Fruit fly (Drosophila melanogaster): ENCODE measurements around the gene CG13919.

The CG13919 gene

DNA sequence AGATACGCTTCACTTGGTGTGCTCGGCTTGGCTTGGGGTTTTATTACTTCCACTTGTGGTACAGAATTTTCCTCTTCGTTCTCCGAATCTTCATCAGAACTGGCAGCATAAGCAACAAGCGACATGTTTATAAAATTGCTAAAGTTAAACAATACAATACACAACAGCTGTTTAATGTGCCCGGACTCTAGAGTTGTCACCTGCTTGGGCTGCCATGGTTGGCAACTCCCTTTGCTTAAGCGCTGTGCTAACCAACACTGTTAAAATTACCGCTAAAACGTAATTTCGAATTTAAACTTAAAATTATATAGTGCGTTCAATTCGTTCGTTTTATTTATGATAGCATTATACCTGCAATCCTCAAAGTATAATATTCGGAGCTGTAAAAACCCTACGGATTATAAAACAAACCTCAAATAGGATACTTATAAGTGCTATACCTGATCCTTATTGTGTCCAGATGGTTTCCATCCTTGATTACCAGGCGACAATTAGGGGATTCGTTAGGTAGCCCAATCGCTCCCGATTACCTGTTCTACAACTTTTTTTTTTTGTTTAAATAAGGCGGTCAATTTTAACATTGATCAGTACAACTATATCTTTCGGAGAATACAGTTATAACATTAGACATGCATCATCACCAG lies 2.1 kb downstream of the CG13919 start, which contains the start of the genes CG17249 and Bro (continued):
- TF ChIP-seq slbo (GFP tag; IDR thresholded peaks at IDR 0.05) (peak; percentile 75), scrt (GFP tag; optimal IDR thresholded peaks at IDR 0.05) (peak; percentile 62), maf-S (GFP tag; optimal IDR thresholded peaks at IDR 0.05) (peak; percentile 32), tna (GFP tag; IDR thresholded peaks at IDR 0.05; ENCODE audit: partially characterized antibody) (no peak), NFAT (GFP tag; IDR thresholded peaks at IDR 0.05) (peak; percentile 40; the same call in 1 of the 2 replicates), CG7786 (GFP tag; optimal IDR thresholded peaks at IDR 0.05) (peak; percentile 59), Side (GFP tag; optimal IDR thresholded peaks at IDR 0.05) (peak; percentile 24), CG3995 (GFP tag; optimal IDR thresholded peaks at IDR 0.05) (peak; percentile 5), her (GFP tag; optimal IDR thresholded peaks at IDR 0.05) (peak; percentile 50), NK7.1 (GFP tag; optimal IDR thresholded peaks at IDR 0.05) (peak; percentile 28), CG3838 (GFP tag; optimal IDR thresholded peaks at IDR 0.05) (peak; percentile 53), CG7839 (tag; optimal IDR thresholded peaks at IDR 0.05) (no peak), CG1647 (GFP tag; optimal IDR thresholded peaks at IDR 0.05) (peak; percentile 15), CG8924 (tag; optimal IDR thresholded peaks at IDR 0.05) (peak; percentile 37), CG7745 (tag; optimal IDR thresholded peaks at IDR 0.05) (no peak), cato (GFP tag; optimal IDR thresholded peaks at IDR 0.05; ENCODE audit: borderline replicate concordance) (no peak), CG9876 (GFP tag; optimal IDR thresholded peaks at IDR 0.05) (no peak), CG10321 (GFP tag; IDR thresholded peaks at IDR 0.05) (peak; percentile 28; the same call in 1 of the 2 replicates), BEAF-32 (GFP tag; optimal IDR thresholded peaks at IDR 0.05) (peak; percentile 39), C15 (GFP tag; IDR thresholded peaks at IDR 0.05) (0 out of 3 replicates have a peak, but pooled peaks have one; percentile 11), CHES-1-like (GFP tag; optimal IDR thresholded peaks at IDR 0.05) (peak; percentile 55), CG3163 (GFP tag; optimal IDR thresholded peaks at IDR 0.05) (peak; percentile 52), CG15011 (GFP tag; optimal IDR thresholded peaks at IDR 0.05) (no peak), CG18476 (GFP tag; optimal IDR thresholded peaks at IDR 0.05) (no peak), CG12219 (GFP tag; optimal IDR thresholded peaks at IDR 0.05) (no peak), vvl (GFP tag; IDR thresholded peaks at IDR 0.05) (peak; percentile 72), Mad (GFP tag; optimal IDR thresholded peaks at IDR 0.05) (peak; percentile 38), zfh2 (GFP tag; optimal IDR thresholded peaks at IDR 0.05) (peak; percentile 54), Myb (GFP tag; optimal IDR thresholded peaks at IDR 0.05) (peak; percentile 96), ewg (GFP tag; optimal IDR thresholded peaks at IDR 0.05) (no peak), crp (GFP tag; optimal IDR thresholded peaks at IDR 0.05) (peak; percentile 87 to 97), Scr (GFP tag; IDR thresholded peaks at IDR 0.05; ENCODE audit: partially characterized antibody) (peak; percentile 25; the same call in 1 of the 2 replicates), CG10462 (GFP tag; optimal IDR thresholded peaks at IDR 0.05) (peak; percentile 28), bsh (GFP tag; optimal IDR thresholded peaks at IDR 0.05) (no peak), CG2712 (tag; optimal IDR thresholded peaks at IDR 0.05) (peak; percentile 24), HLH4C (GFP tag; IDR thresholded peaks at IDR 0.05; ENCODE audit: partially characterized antibody) (no peak), ab (GFP tag; optimal IDR thresholded peaks at IDR 0.05) (no peak), chinmo (GFP tag; IDR thresholded peaks at IDR 0.05; ENCODE audit: partially characterized antibody) (peak; percentile 53; the same call in 1 of the 4 replicates), dm (GFP tag; optimal IDR thresholded peaks at IDR 0.05) (peak; percentile 39), trem (tag; optimal IDR thresholded peaks at IDR 0.05) (peak; percentile 46), en (GFP tag; optimal IDR thresholded peaks at IDR 0.05) (no peak), CG9609 (GFP tag; optimal IDR thresholded peaks at IDR 0.05) (peak; percentile 50), pho (GFP tag; optimal IDR thresholded peaks at IDR 0.05) (peak; percentile 50), gro (GFP tag; optimal IDR thresholded peaks at IDR 0.05) (peak; percentile 43), CG17829 (tag; optimal IDR thresholded peaks at IDR 0.05) (peak; percentile 3), Pdp1 (GFP tag; optimal IDR thresholded peaks at IDR 0.05) (peak in 1 of 2 experiments; percentile 62), grau (tag; optimal IDR thresholded peaks at IDR 0.05) (peak; percentile 13), ERR (GFP tag; optimal IDR thresholded peaks at IDR 0.05) (peak; percentile 59), Atf-2 (GFP tag; optimal IDR thresholded peaks at IDR 0.05) (no peak)
